Fruit fly (Drosophila melanogaster): ENCODE data around the gene Ir62a.

Ir62a gene

dm6 chr3L:1568225-1569161 is 37.4 kb upstream of the Ir62a start, which contains the start of gene CG7879 (continued):
- TF ChIP-seq CG15514 (GFP tag; optimal IDR thresholded peaks at IDR 0.05) (peak; percentile 63), CG2889 (GFP tag; IDR thresholded peaks at IDR 0.05) (no peak), NFAT (GFP tag; IDR thresholded peaks at IDR 0.05) (peak; percentile 22; the same call in 1 of the 2 replicates), Dfd (GFP tag; optimal IDR thresholded peaks at IDR 0.05) (no peak), toy (GFP tag; IDR thresholded peaks at IDR 0.05) (no peak), CG43689 (GFP tag; IDR thresholded peaks at IDR 0.05) (no peak), CrebB (tag; optimal IDR thresholded peaks at IDR 0.05) (no peak), Ets97D (GFP tag; optimal IDR thresholded peaks at IDR 0.05) (peak; percentile 28), CG5953 (GFP tag; IDR thresholded peaks at IDR 0.05) (0 out of 2 replicates have a peak, but pooled peaks have one; percentile 20), ro (GFP tag; IDR thresholded peaks at IDR 0.05) (no peak), trem (tag; optimal IDR thresholded peaks at IDR 0.05) (peak; percentile 0), pfk (GFP tag; optimal IDR thresholded peaks at IDR 0.05) (no peak), Xbp1 (GFP tag; optimal IDR thresholded peaks at IDR 0.05) (peak; percentile 40), eve (GFP tag; optimal IDR thresholded peaks at IDR 0.05) (no peak), Kr (GFP tag; optimal IDR thresholded peaks at IDR 0.05) (no peak), gsb (GFP tag; IDR thresholded peaks at IDR 0.05) (no peak), H2.0 (GFP tag; IDR thresholded peaks at IDR 0.05) (0 out of 2 replicates have a peak, but pooled peaks have one; percentile 13), bbx (GFP tag; IDR thresholded peaks at IDR 0.05; ENCODE audit: partially characterized antibody) (0 out of 2 replicates have a peak, but pooled peaks have one; percentile 51), Dbx (GFP tag; IDR thresholded peaks at IDR 0.05) (0 out of 3 replicates have a peak, but pooled peaks have one; percentile 17), Bdp1 (GFP tag; optimal IDR thresholded peaks at IDR 0.05) (no peak), chn (GFP tag; optimal IDR thresholded peaks at IDR 0.05) (no peak), al (GFP tag; IDR thresholded peaks at IDR 0.05) (0 out of 2 replicates have a peak, but pooled peaks have one; percentile 28), row (GFP tag; IDR thresholded peaks at IDR 0.05) (peak; percentile 79), CG10147 (GFP tag; optimal IDR thresholded peaks at IDR 0.05) (no peak), CG7271 (tag; optimal IDR thresholded peaks at IDR 0.05) (no peak), CG10209 (GFP tag; optimal IDR thresholded peaks at IDR 0.05) (peak; percentile 16), CG2129 (GFP tag; IDR thresholded peaks at IDR 0.05; ENCODE audit: partially characterized antibody) (no peak), rib (GFP tag; IDR thresholded peaks at IDR 0.05) (no peak), CG11723 (GFP tag; optimal IDR thresholded peaks at IDR 0.05) (no peak), Fer2 (tag; optimal IDR thresholded peaks at IDR 0.05) (no peak), vnd (GFP tag; IDR thresholded peaks at IDR 0.05; ENCODE audit: partially characterized antibody) (no peak), fd3F (GFP tag; optimal IDR thresholded peaks at IDR 0.05) (no peak), CG12219 (GFP tag; optimal IDR thresholded peaks at IDR 0.05) (no peak), dmrt99B (tag; optimal IDR thresholded peaks at IDR 0.05) (no peak), Ets65A (GFP tag) (peak; percentile 81), chif (GFP tag; optimal IDR thresholded peaks at IDR 0.05) (no peak), Max (GFP tag; optimal IDR thresholded peaks at IDR 0.05) (no peak), sna (GFP tag; IDR thresholded peaks at IDR 0.05; ENCODE audit: partially characterized antibody) (no peak), phol (tag; optimal IDR thresholded peaks at IDR 0.05) (peak; percentile 99), ab (GFP tag; optimal IDR thresholded peaks at IDR 0.05) (no peak), CG9932 (GFP tag; IDR thresholded peaks at IDR 0.05) (peak; percentile 27; the same call in 1 of the 2 replicates), Bgb (GFP tag; IDR thresholded peaks at IDR 0.05; ENCODE audit: partially characterized antibody) (peak; percentile 33; the same call in 1 of the 2 replicates), Fer3 (tag; optimal IDR thresholded peaks at IDR 0.05) (no peak), nmo (GFP tag; optimal IDR thresholded peaks at IDR 0.05) (peak; percentile 75), zen (tag; optimal IDR thresholded peaks at IDR 0.05) (no peak), CG8944 (GFP tag; optimal IDR thresholded peaks at IDR 0.05) (peak; percentile 2), caup (GFP tag; optimal IDR thresholded peaks at IDR 0.05; ENCODE audit: severe bottlenecking) (peak; percentile 45), disco-r (GFP tag; optimal IDR thresholded peaks at IDR 0.05) (no peak)
